Worm (Caenorhabditis elegans): ENCODE measurements around the gene C39F7.1.

DNA sequence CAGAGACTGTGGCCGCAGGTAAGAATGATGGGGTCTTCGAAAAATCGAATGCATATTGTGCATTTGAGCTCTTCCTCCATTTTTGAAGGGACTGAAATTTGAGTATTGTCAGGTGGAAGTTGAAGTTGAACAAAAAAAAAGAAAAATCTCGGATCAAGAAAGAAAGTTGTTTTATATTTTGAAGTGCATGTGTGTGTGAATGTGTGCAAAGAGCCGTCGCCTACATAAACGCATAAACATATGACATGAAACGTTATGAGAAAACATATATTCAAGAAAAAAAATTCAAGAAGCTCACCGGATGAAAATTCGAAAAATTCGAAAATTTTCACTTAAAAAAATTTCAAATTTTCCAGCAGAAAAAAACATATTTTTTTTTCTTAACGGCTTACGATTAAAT is 24.8 kb upstream of the C39F7.1 start, which contains the start of gene madd-2:
- TF ChIP-seq him-1 (tag; optimal IDR thresholded peaks at IDR 0.05) (no peak), W03F9.2 (tag; optimal IDR thresholded peaks at IDR 0.05) (no peak)
